Worm (Caenorhabditis elegans) whole organism, young adult: ENCODE measurements around the gene F40G12.4.

Experiments
- B0019.2 ChIP-seq: fragments of 200-800 bp; sonication (Bioruptor generic); conservative IDR thresholded peaks from 2 replicates; pipeline ENCODE4 v1.3.6; 2022; ENCODE audit warnings: missing genetic modification reagents, missing genetic modification characterization, missing compliant biosample characterization
- B0035.1 ChIP-seq: sonication (generic microtip); optimal IDR thresholded peaks from 2 replicates; lab custom pipeline; 2016; ENCODE audit warnings: missing genetic modification characterization, mild to moderate bottlenecking, missing compliant biosample characterization, missing genotype, missing genetic modification reagents
- C17E4.6 ChIP-seq: fragments of 200-800 bp; sonication (Bioruptor generic); IDR thresholded peaks from 2 replicates; pipeline ENCODE4 v1.3.6; 2022; ENCODE audit warnings: missing genetic modification reagents, missing genetic modification characterization, missing compliant biosample characterization
- F23B12.7 ChIP-seq: sonication (generic microtip); optimal IDR thresholded peaks from 2 replicates; lab custom pipeline; 2017; ENCODE audit warnings: missing genetic modification characterization, mild to moderate bottlenecking, missing compliant biosample characterization, antibody characterized with exemption, moderate library complexity; ENCODE audit not compliant: insufficient read depth
- F33H1.4 ChIP-seq: fragments of 200-800 bp; sonication (Bioruptor generic); IDR thresholded peaks from 2 replicates; pipeline ENCODE4 v1.3.6; 2022; ENCODE audit warnings: missing genetic modification reagents, missing genetic modification characterization, missing compliant biosample characterization
- F37B4.10 ChIP-seq: fragments of 200-800 bp; sonication (Bioruptor generic); IDR thresholded peaks from 2 replicates; pipeline ENCODE4 v1.3.6; 2022; ENCODE audit warnings: missing genetic modification characterization, missing compliant biosample characterization
- F39B2.1 ChIP-seq: fragments of 200-800 bp; sonication (Bioruptor generic); IDR thresholded peaks from 2 replicates; pipeline ENCODE4 v1.3.6; 2022; ENCODE audit warnings: missing genetic modification reagents, missing genetic modification characterization, missing compliant biosample characterization
- F55B11.4 ChIP-seq: sonication (generic microtip); optimal IDR thresholded peaks from 2 replicates; lab custom pipeline; 2016; ENCODE audit warnings: missing compliant biosample characterization, missing genetic modification characterization, borderline replicate concordance; ENCODE audit not compliant: insufficient read depth
- F57C9.4 ChIP-seq: sonication (generic microtip); optimal IDR thresholded peaks from 2 replicates; lab custom pipeline; 2017; ENCODE audit warnings: mild to moderate bottlenecking, missing genetic modification characterization, missing compliant biosample characterization
- K11D2.4 ChIP-seq: fragments of 200-800 bp; sonication (Bioruptor generic); IDR thresholded peaks from 2 replicates; pipeline ENCODE4 v1.3.6; 2022; ENCODE audit warnings: missing genetic modification reagents, missing genetic modification characterization, missing compliant biosample characterization
- T26A5.8 ChIP-seq: sonication (generic microtip); optimal IDR thresholded peaks from 2 replicates; lab custom pipeline; 2016; ENCODE audit warnings: missing genetic modification characterization, missing compliant biosample characterization
- ZK185.1 ChIP-seq: sonication (generic microtip); optimal IDR thresholded peaks from 2 replicates; lab custom pipeline; 2016; ENCODE audit warnings: mild to moderate bottlenecking, missing genetic modification characterization, missing compliant biosample characterization; ENCODE audit not compliant: poor library complexity, severe bottlenecking
- ama-1 ChIP-seq, 3 experiments: fragments of 150-350 bp in 1 of 3; sonication (generic microtip) in 2 of 3; optimal IDR thresholded peaks; 2 replicates each; lab custom pipeline; 2014 to 2018; ENCODE audit warnings: missing biosample characterization in 2 of 3, missing genetic modification characterization in 2 of 3, missing genetic modification reagents in 2 of 3
- atf-7 ChIP-seq: sonication (generic microtip); optimal IDR thresholded peaks from 2 replicates; lab custom pipeline; 2017; ENCODE audit warnings: mild to moderate bottlenecking, missing genetic modification characterization, missing compliant biosample characterization
- athp-1 ChIP-seq: sonication (generic microtip); optimal IDR thresholded peaks from 2 replicates; lab custom pipeline; 2017; ENCODE audit warnings: mild to moderate bottlenecking, missing genetic modification characterization, missing compliant biosample characterization
- attf-3 ChIP-seq: fragments of 200-800 bp; sonication (Bioruptor generic); conservative IDR thresholded peaks from 2 replicates; pipeline ENCODE4 v1.3.6; 2022; ENCODE audit warnings: missing genetic modification reagents, missing genetic modification characterization, missing compliant biosample characterization
- attf-5 ChIP-seq: fragments of 200-800 bp; sonication (Bioruptor generic); optimal IDR thresholded peaks from 2 replicates; lab custom pipeline; 2018; ENCODE audit warnings: mild to moderate bottlenecking, missing genetic modification characterization, missing compliant biosample characterization
- ceh-79 ChIP-seq: sonication (generic microtip); optimal IDR thresholded peaks from 2 replicates; lab custom pipeline; 2017; ENCODE audit warnings: mild to moderate bottlenecking, missing genetic modification characterization, missing compliant biosample characterization
- dpff-1 ChIP-seq: sonication (generic microtip); optimal IDR thresholded peaks from 2 replicates; lab custom pipeline; 2017; ENCODE audit warnings: mild to moderate bottlenecking, missing genetic modification characterization, missing compliant biosample characterization
- ets-4 ChIP-seq: fragments of 200-800 bp; sonication (Bioruptor generic); optimal IDR thresholded peaks from 2 replicates; lab custom pipeline; 2018; ENCODE audit warnings: mild to moderate bottlenecking, missing genetic modification characterization, missing compliant biosample characterization
- gei-17 ChIP-seq: fragments of 200-800 bp; sonication (Bioruptor generic); optimal IDR thresholded peaks from 2 replicates; lab custom pipeline; 2018; ENCODE audit warnings: mild to moderate bottlenecking, missing genetic modification characterization, missing compliant biosample characterization
- hlh-26 ChIP-seq: fragments of 200-800 bp; sonication (Bioruptor generic); conservative IDR thresholded peaks from 2 replicates; pipeline ENCODE4 v1.3.6; 2022; ENCODE audit warnings: missing genetic modification reagents, missing genetic modification characterization, missing compliant biosample characterization
- hsf-1 ChIP-seq: fragments of 200-800 bp; sonication (Bioruptor generic); IDR thresholded peaks from 2 replicates; pipeline ENCODE4 v1.3.6; 2022; ENCODE audit warnings: missing genetic modification reagents, missing genetic modification characterization, missing compliant biosample characterization
- let-526 ChIP-seq: fragments of 200-800 bp; sonication (Bioruptor generic); IDR thresholded peaks from 2 replicates; pipeline ENCODE4 v1.3.6; 2022; ENCODE audit warnings: missing genetic modification reagents, missing genetic modification characterization, missing compliant biosample characterization
- let-607 ChIP-seq, 2 experiments: fragments of 200-800 bp in 1 of 2; sonication (Bioruptor generic) in 1 of 2; sonication (generic microtip) in 1 of 2; optimal IDR thresholded peaks; 2 replicates each; lab custom pipeline; 2016 to 2018; ENCODE audit warnings: mild to moderate bottlenecking in 2 of 2, missing compliant biosample characterization in 2 of 2, missing genetic modification characterization in 2 of 2, moderate library complexity in 2 of 2, missing genotype in 1 of 2
- lin-54 ChIP-seq: fragments of 200-800 bp; sonication (Bioruptor generic); optimal IDR thresholded peaks from 2 replicates; lab custom pipeline; 2018; ENCODE audit warnings: mild to moderate bottlenecking, missing genetic modification characterization, missing compliant biosample characterization
- madf-10 ChIP-seq: sonication (generic microtip); optimal IDR thresholded peaks from 2 replicates; lab custom pipeline; 2016; ENCODE audit warnings: mild to moderate bottlenecking, missing genetic modification characterization, missing compliant biosample characterization
- madf-3 ChIP-seq: fragments of 200-800 bp; sonication (Bioruptor generic); IDR thresholded peaks from 2 replicates; pipeline ENCODE4 v1.3.6; 2022; ENCODE audit warnings: missing genetic modification reagents, missing genetic modification characterization, missing compliant biosample characterization
- madf-8 ChIP-seq: fragments of 200-800 bp; sonication (Bioruptor generic); conservative IDR thresholded peaks from 2 replicates; pipeline ENCODE4 v1.3.6; 2022; ENCODE audit warnings: missing genetic modification reagents, missing genetic modification characterization, missing compliant biosample characterization
- mel-28 ChIP-seq: sonication (generic microtip); optimal IDR thresholded peaks from 2 replicates; lab custom pipeline; 2016; ENCODE audit warnings: borderline replicate concordance, mild to moderate bottlenecking, missing genetic modification characterization, missing compliant biosample characterization
- rcor-1 ChIP-seq: fragments of 200-800 bp; sonication (Bioruptor generic); IDR thresholded peaks from 2 replicates; pipeline ENCODE4 v1.3.6; 2022; ENCODE audit warnings: missing genetic modification reagents, missing genetic modification characterization, missing compliant biosample characterization
- snpc-3.4 ChIP-seq: sonication (generic microtip); optimal IDR thresholded peaks from 2 replicates; lab custom pipeline; 2017; ENCODE audit warnings: missing genetic modification characterization, mild to moderate bottlenecking, missing compliant biosample characterization, antibody characterized with exemption, moderate library complexity, missing genotype, missing genetic modification reagents
- unc-62 ChIP-seq: fragments of 150-350 bp; optimal IDR thresholded peaks from 2 replicates; lab custom pipeline; 2014; ENCODE audit warnings: missing biosample characterization, missing genetic modification reagents, missing genetic modification characterization
- ztf-18 ChIP-seq: sonication (generic microtip); optimal IDR thresholded peaks from 2 replicates; lab custom pipeline; 2016; ENCODE audit warnings: missing genotype, mild to moderate bottlenecking, missing genetic modification characterization, missing compliant biosample characterization
- ztf-28 ChIP-seq: fragments of 200-800 bp; sonication (Bioruptor generic); IDR thresholded peaks from 2 replicates; pipeline ENCODE4 v1.3.6; 2022; ENCODE audit warnings: missing genetic modification reagents, missing genetic modification characterization, missing compliant biosample characterization

Gene F40G12.4

ce11 chrV:14230788-14231583 lies 37.5 kb downstream of the F40G12.4 start (continued):
- TF ChIP-seq ama-1 (optimal IDR thresholded peaks at IDR 0.05; lab: Kevin White, UChicago), result no peak
- TF ChIP-seq ama-1 (GFP tag; optimal IDR thresholded peaks at IDR 0.05; lab: Kevin White, UChicago), result no peak
- TF ChIP-seq hlh-26, result no peak
- TF ChIP-seq attf-3 (GFP tag; lab: Robert Waterston, UW), result no peak
- no peak for TF ChIP-seq ztf-28 (GFP tag; lab: Robert Waterston, UW)
- TF ChIP-seq B0035.1 (tag; lab: Kevin White, UChicago), result no peak
- no peak for TF ChIP-seq B0019.2 (GFP tag; lab: Robert Waterston, UW)
- no peak for TF ChIP-seq rcor-1 (GFP tag; lab: Robert Waterston, UW)
- TF ChIP-seq T26A5.8 (tag; lab: Kevin White, UChicago), result no peak
- TF ChIP-seq ZK185.1 (tag; lab: Kevin White, UChicago), result no peak
- no peak for TF ChIP-seq hsf-1 (GFP tag; lab: Robert Waterston, UW)
- TF ChIP-seq C17E4.6 (GFP tag; lab: Robert Waterston, UW), result no peak
- TF ChIP-seq mel-28 (tag; lab: Kevin White, UChicago), result no peak
- no peak for TF ChIP-seq K11D2.4 (GFP tag; lab: Robert Waterston, UW)
- TF ChIP-seq atf-7 (tag; lab: Kevin White, UChicago), result no peak
- no peak for TF ChIP-seq F39B2.1 (GFP tag; lab: Robert Waterston, UW)
- TF ChIP-seq F23B12.7 (tag; lab: Kevin White, UChicago), result peak; percentile 73
- TF ChIP-seq madf-10 (tag; lab: Kevin White, UChicago), result no peak
- no peak for TF ChIP-seq ceh-79 (tag; lab: Kevin White, UChicago)
- no peak for TF ChIP-seq ets-4
- no peak for TF ChIP-seq athp-1 (tag; lab: Kevin White, UChicago)
- no peak for TF ChIP-seq unc-62 (GFP tag; lab: Kevin White, UChicago)
- TF ChIP-seq madf-8 (GFP tag; lab: Robert Waterston, UW), result no peak
- no peak for TF ChIP-seq let-607 (tag; optimal IDR thresholded peaks at IDR 0.05; lab: Kevin White, UChicago)

- TF ChIP-seq K11D2.4 (GFP tag; lab: Robert Waterston, UW), result no peak
- TF ChIP-seq ZK185.1 (tag; lab: Kevin White, UChicago), result no peak
- no peak for TF ChIP-seq ztf-18 (tag; lab: Kevin White, UChicago)
- TF ChIP-seq F37B4.10 (GFP tag; lab: Robert Waterston, UW), result no peak
- TF ChIP-seq let-526 (GFP tag; lab: Robert Waterston, UW), result no peak
- TF ChIP-seq gei-17, result no peak
- TF ChIP-seq lin-54 (GFP tag; lab: Kevin White, UChicago), result no peak
- TF ChIP-seq attf-5 (GFP tag; lab: Kevin White, UChicago), result no peak
- no peak for TF ChIP-seq F33H1.4 (GFP tag; lab: Robert Waterston, UW)
- no peak for TF ChIP-seq madf-3
- TF ChIP-seq F57C9.4 (tag; lab: Kevin White, UChicago), result no peak
- no peak for TF ChIP-seq dpff-1 (tag; lab: Kevin White, UChicago)
- no peak for TF ChIP-seq snpc-3.4 (tag; lab: Kevin White, UChicago)
- TF ChIP-seq F55B11.4 (tag; lab: Kevin White, UChicago), result no peak
Measured at ce11 chrV:14226373-14226772, 42.1 kb downstream of the F40G12.4 start, which contains the start of gene nep-21. Gene nep-21, minus strand, starts transcription at chrV:14226473.
